Worm (Caenorhabditis elegans): ENCODE data around the gene C28H8.2.

The C28H8.2 gene

ce11 chrIII:5871760-5872159, 48.4 kb upstream of the C28H8.2 start, which contains the start of the genes F01F1.11 and F01F1.3 (continued):
- TF ChIP-seq mes-2 (tag; optimal IDR thresholded peaks at IDR 0.05; ENCODE audit: poor library complexity, severe bottlenecking) (peak; percentile 99), madf-5 (GFP tag; IDR thresholded peaks at IDR 0.05) (no peak), skn-1 (tag; optimal IDR thresholded peaks at IDR 0.05) (no peak), nhr-28 (tag; optimal IDR thresholded peaks at IDR 0.05) (peak; percentile 41), nhr-41 (GFP tag; IDR thresholded peaks at IDR 0.05) (no peak), lin-1 (GFP tag; IDR thresholded peaks at IDR 0.05) (no peak), lsy-2 (tag; optimal IDR thresholded peaks at IDR 0.05) (peak in 1 of 2 experiments; percentile 89), lin-15B (tag; optimal IDR thresholded peaks at IDR 0.05) (no peak), zfp-3 (GFP tag; conservative IDR thresholded peaks at IDR 0.05) (no peak; the same call in 1 of the 2 replicates), aly-2 (tag; optimal IDR thresholded peaks at IDR 0.05) (no peak), nhr-42 (GFP tag; IDR thresholded peaks at IDR 0.05) (no peak), dmd-6 (GFP tag; IDR thresholded peaks at IDR 0.05) (peak; percentile 71), nhr-6 (tag; optimal IDR thresholded peaks at IDR 0.05) (peak; percentile 62), unc-39 (tag; optimal IDR thresholded peaks at IDR 0.05) (no peak), Y105C5A.15 (GFP tag; IDR thresholded peaks at IDR 0.05) (no peak), ztf-11 (tag; optimal IDR thresholded peaks at IDR 0.05) (no peak), zfp-2 (tag; optimal IDR thresholded peaks at IDR 0.05) (no peak), F44E2.7 (GFP tag; IDR thresholded peaks at IDR 0.05) (no peak), F49E8.2 (tag; optimal IDR thresholded peaks at IDR 0.05; ENCODE audit: borderline replicate concordance) (peak; percentile 14), jun-1 (tag; optimal IDR thresholded peaks at IDR 0.05) (no peak), ceh-32 (tag; optimal IDR thresholded peaks at IDR 0.05; ENCODE audit: poor library complexity) (no peak), lir-3 (tag; optimal IDR thresholded peaks at IDR 0.05) (no peak), cey-2 (tag; optimal IDR thresholded peaks at IDR 0.05; ENCODE audit: borderline replicate concordance, insufficient read depth) (no peak), nhr-77 (tag; optimal IDR thresholded peaks at IDR 0.05) (no peak), lin-13 (GFP tag; optimal IDR thresholded peaks at IDR 0.05) (peak; percentile 26), fkh-10 (GFP tag; optimal IDR thresholded peaks at IDR 0.05) (no peak), ceh-28 (tag; optimal IDR thresholded peaks at IDR 0.05) (no peak), ctbp-1 (GFP tag; IDR thresholded peaks at IDR 0.05) (no peak), ceh-82 (tag; optimal IDR thresholded peaks at IDR 0.05) (no peak), daf-12 (tag; optimal IDR thresholded peaks at IDR 0.05) (no peak), nhr-25 (tag; optimal IDR thresholded peaks at IDR 0.05; ENCODE audit: borderline replicate concordance, insufficient read depth) (no peak), hlh-11 (tag; optimal IDR thresholded peaks at IDR 0.05) (peak; percentile 51), ces-1 (GFP tag; optimal IDR thresholded peaks at IDR 0.05) (no peak), Y48G9A.11 (GFP tag; IDR thresholded peaks at IDR 0.05) (peak; percentile 72), tag-97 (GFP tag; IDR thresholded peaks at IDR 0.05) (no peak), dmd-9 (GFP tag; IDR thresholded peaks at IDR 0.05) (peak; percentile 77; the same call in 1 of the 2 replicates), mdt-29 (GFP tag; IDR thresholded peaks at IDR 0.05) (no peak), pqm-1 (tag; optimal IDR thresholded peaks at IDR 0.05) (no peak), ceh-44 (GFP tag; IDR thresholded peaks at IDR 0.05) (no peak), lin-38 (GFP tag; IDR thresholded peaks at IDR 0.05) (peak; percentile 72), egl-27 (tag; optimal IDR thresholded peaks at IDR 0.05) (no peak), daf-8 (GFP tag; IDR thresholded peaks at IDR 0.05) (no peak), nhr-11 (tag; optimal IDR thresholded peaks at IDR 0.05) (no peak), lin-29 (GFP tag; IDR thresholded peaks at IDR 0.05) (no peak), arid-1 (GFP tag; conservative IDR thresholded peaks at IDR 0.05) (no peak), spr-1 (tag; optimal IDR thresholded peaks at IDR 0.05) (no peak), D1046.2 (GFP tag; IDR thresholded peaks at IDR 0.05) (no peak), F26F4.8 (GFP tag; conservative IDR thresholded peaks at IDR 0.05) (no peak), zip-11 (GFP tag; IDR thresholded peaks at IDR 0.05) (no peak), Y5F2A.4 (GFP tag; optimal IDR thresholded peaks at IDR 0.05) (no peak), mep-1 (tag; optimal IDR thresholded peaks at IDR 0.05) (peak; percentile 57), vab-7 (GFP tag; IDR thresholded peaks at IDR 0.05) (no peak)
